Fruit fly (Drosophila melanogaster) whole organism, pupa: Measurements from ENCODE around the gene TRAM.

Experiments used
- CG10348 ChIP-seq: fragments of 200-800 bp; sonication (Bioruptor generic); IDR thresholded peaks from 2 replicates; pipeline ENCODE4 v1.3.6; 2022; ENCODE audit warnings: missing biosample characterization, missing genetic modification characterization
- CG14655 ChIP-seq: fragments of 200-800 bp; sonication (Bioruptor generic); optimal IDR thresholded peaks from 3 replicates; lab custom pipeline; 2017; ENCODE audit warnings: mild to moderate bottlenecking, missing biosample characterization, missing genetic modification reagents, missing genetic modification characterization
- CG9948 ChIP-seq: fragments of 200-800 bp; sonication (Bioruptor generic); optimal IDR thresholded peaks from 2 replicates; lab custom pipeline; 2018; ENCODE audit warnings: missing biosample characterization, mild to moderate bottlenecking, missing genetic modification characterization, moderate library complexity
- EcR ChIP-seq: fragments of 200-800 bp; sonication (Bioruptor generic); optimal IDR thresholded peaks from 3 replicates; lab custom pipeline; 2019; ENCODE audit warnings: missing biosample characterization, missing genetic modification characterization, mild to moderate bottlenecking, moderate library complexity, missing genetic modification reagents
- Pif1A ChIP-seq: fragments of 200-800 bp; sonication (Bioruptor generic); optimal IDR thresholded peaks from 3 replicates; lab custom pipeline; 2016; ENCODE audit warnings: missing biosample characterization, missing genetic modification characterization
- Snoo ChIP-seq: fragments of 200-800 bp; sonication (Bioruptor generic); optimal IDR thresholded peaks from 3 replicates; lab custom pipeline; 2017; ENCODE audit warnings: missing biosample characterization, mild to moderate bottlenecking, missing genetic modification characterization, inconsistent platforms
- fd96Ca ChIP-seq: fragments of 200-800 bp; sonication (Bioruptor generic); IDR thresholded peaks from 3 replicates; pipeline ENCODE4 v1.3.6; 2022; ENCODE audit warnings: missing biosample characterization, missing genetic modification characterization
- gl ChIP-seq: fragments of 200-800 bp; sonication (Bioruptor generic); optimal IDR thresholded peaks from 2 replicates; lab custom pipeline; 2018; ENCODE audit warnings: missing biosample characterization, mild to moderate bottlenecking, missing genetic modification characterization

dm6 chrX:953807-954206, 18.8 kb downstream of the TRAM start:
- no peak for TF ChIP-seq EcR (GFP tag; lab: Kevin White, UChicago)
- no peak for TF ChIP-seq Pif1A (GFP tag; lab: Kevin White, UChicago)
- TF ChIP-seq CG9948 (tag; lab: Kevin White, UChicago), result no peak
- no peak for TF ChIP-seq Snoo (tag; lab: Kevin White, UChicago)
- no peak for TF ChIP-seq CG10348 (GFP tag; lab: Robert Waterston, UW)
- no peak for TF ChIP-seq gl (tag; lab: Kevin White, UChicago)
- no peak for TF ChIP-seq fd96Ca (GFP tag; lab: Robert Waterston, UW)
- no peak for TF ChIP-seq CG14655 (GFP tag; lab: Kevin White, UChicago)
